Worm (Caenorhabditis elegans) whole organism, late embryonic: ENCODE results near the gene tofu-7.

Experiments used
- elt-2 ChIP-seq: sonication (generic microtip); optimal IDR thresholded peaks from 2 replicates; lab custom pipeline; 2016; ENCODE audit warnings: missing genetic modification reagents, missing genetic modification characterization, missing compliant biosample characterization
- eyg-1 ChIP-seq: sonication (generic microtip); optimal IDR thresholded peaks from 2 replicates; lab custom pipeline; 2016; ENCODE audit warnings: missing genotype, missing genetic modification characterization, missing compliant biosample characterization
- tbx-2 ChIP-seq: sonication (generic microtip); optimal IDR thresholded peaks from 2 replicates; lab custom pipeline; 2016; ENCODE audit warnings: missing genetic modification characterization, missing compliant biosample characterization
- unc-86 ChIP-seq: sonication (generic microtip); optimal IDR thresholded peaks from 2 replicates; lab custom pipeline; 2016; ENCODE audit warnings: missing genetic modification characterization, missing compliant biosample characterization

- TF ChIP-seq tbx-2 (tag; lab: Kevin White, UChicago), result no peak
- TF ChIP-seq eyg-1 (tag; lab: Kevin White, UChicago), result no peak
- no peak for TF ChIP-seq unc-86
- no peak for TF ChIP-seq elt-2 (tag; lab: Kevin White, UChicago)
These were observed 2.4 kb upstream of the tofu-7 start for ce11 chrIII:7087180-7087579.
